Worm (Caenorhabditis elegans): ENCODE measurements around the gene ugt-43.

Gene ugt-43

ce11 chrIV:10512752-10513151, 48.4 kb downstream of the ugt-43 start (continued):
- TF ChIP-seq tlp-1 (tag; optimal IDR thresholded peaks at IDR 0.05) (no peak), elt-3 (tag; optimal IDR thresholded peaks at IDR 0.05) (no peak), hpl-2 (GFP tag; optimal IDR thresholded peaks at IDR 0.05) (no peak), mep-1 (tag; optimal IDR thresholded peaks at IDR 0.05) (peak; percentile 41), snu-23 (GFP tag; optimal IDR thresholded peaks at IDR 0.05) (peak; percentile 39), ceh-8 (GFP tag; optimal IDR thresholded peaks at IDR 0.05) (no peak), sptf-1 (tag; optimal IDR thresholded peaks at IDR 0.05) (no peak), mef-2 (tag; optimal IDR thresholded peaks at IDR 0.05) (peak; percentile 10), vab-15 (tag; optimal IDR thresholded peaks at IDR 0.05) (no peak), unc-130 (tag; optimal IDR thresholded peaks at IDR 0.05) (peak; percentile 50), rnt-1 (tag; optimal IDR thresholded peaks at IDR 0.05) (peak; percentile 51), ama-1 (optimal IDR thresholded peaks at IDR 0.05) (no peak), C34B4.2 (tag; optimal IDR thresholded peaks at IDR 0.05) (no peak), nhr-77 (tag; optimal IDR thresholded peaks at IDR 0.05) (no peak), C04F5.9 (tag; optimal IDR thresholded peaks at IDR 0.05) (no peak), mdl-1 (tag; optimal IDR thresholded peaks at IDR 0.05) (no peak), dpl-1 (GFP tag; optimal IDR thresholded peaks at IDR 0.05) (no peak), ztf-4 (tag; optimal IDR thresholded peaks at IDR 0.05) (no peak), fkh-8 (tag; optimal IDR thresholded peaks at IDR 0.05) (no peak), nhr-71 (tag; optimal IDR thresholded peaks at IDR 0.05) (peak; percentile 53), grh-1 (GFP tag; IDR thresholded peaks at IDR 0.05) (no peak), lin-15B (tag; optimal IDR thresholded peaks at IDR 0.05) (no peak), Y116A8C.19 (tag; optimal IDR thresholded peaks at IDR 0.05; ENCODE audit: borderline replicate concordance) (no peak), isw-1 (GFP tag; IDR thresholded peaks at IDR 0.05) (no peak), pag-3 (tag; optimal IDR thresholded peaks at IDR 0.05; ENCODE audit: borderline replicate concordance, insufficient read depth) (peak; percentile 77), ceh-82 (tag; optimal IDR thresholded peaks at IDR 0.05) (no peak), lin-13 (GFP tag; optimal IDR thresholded peaks at IDR 0.05) (no peak), elt-2 (tag; optimal IDR thresholded peaks at IDR 0.05) (no peak)

- TF ChIP-seq elt-2 (tag; optimal IDR thresholded peaks at IDR 0.05) (peak; percentile 31), ztf-11 (tag; optimal IDR thresholded peaks at IDR 0.05) (no peak)
These were observed 48.9 kb downstream of the ugt-43 start for ce11 chrIV:10513266-10513665.

ce11 chrIV:10515128-10515527, 50.7 kb downstream of the ugt-43 start, which contains the start of gene C02F4.4:
TSS of gene C02F4.4 (minus strand) at chrIV:10515228.
- TF ChIP-seq blmp-1 (tag; optimal IDR thresholded peaks at IDR 0.05) (peak; percentile 15), tbx-2 (tag; optimal IDR thresholded peaks at IDR 0.05) (no peak)
